Fruit fly (Drosophila melanogaster) Kc167 (cell line): ENCODE measurements around the gene CG7656.

ENCODE experiments used
- Myc ChIP-seq: fragments of >200 bp; optimal IDR thresholded peaks from 2 replicates; lab custom pipeline; 2017; ENCODE audit warnings: missing external identifiers
- Sin3A ChIP-seq: fragments of >200 bp; optimal IDR thresholded peaks from 2 replicates; lab custom pipeline; 2018; ENCODE audit warnings: missing external identifiers
- h ChIP-seq: fragments of >200 bp; optimal IDR thresholded peaks from 3 replicates; lab custom pipeline; 2018; ENCODE audit warnings: missing external identifiers
- insv ChIP-seq: fragments of >200 bp; optimal IDR thresholded peaks from 3 replicates; lab custom pipeline; 2018; ENCODE audit warnings: missing external identifiers
- psq ChIP-seq: fragments of >200 bp; optimal IDR thresholded peaks from 2 replicates; lab custom pipeline; 2017; ENCODE audit warnings: missing external identifiers
- ttk ChIP-seq: sonication (Bioruptor generic); optimal IDR thresholded peaks from 2 replicates; lab custom pipeline; 2017; ENCODE audit warnings: missing external identifiers

The CG7656 gene

DNA sequence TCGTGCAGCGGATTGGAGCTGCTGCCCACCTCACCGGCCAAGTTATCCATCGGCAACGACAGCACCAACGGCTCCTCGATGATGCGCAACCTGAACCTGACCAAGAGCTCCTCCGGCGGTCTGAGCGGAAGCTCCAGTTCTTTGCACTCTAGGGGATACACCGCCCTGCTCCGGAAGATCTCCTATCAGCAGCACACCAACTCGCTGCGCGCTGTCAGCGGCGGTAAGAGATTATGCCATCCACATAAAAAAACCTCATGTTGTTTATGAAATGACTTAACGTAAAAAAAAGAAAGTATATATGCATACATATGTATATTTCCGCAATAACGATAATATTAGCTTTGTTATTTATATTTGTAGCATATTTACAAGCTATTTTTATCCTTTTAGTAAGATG is 19.2 kb downstream of the CG7656 start:
- TF ChIP-seq Myc, result no peak
- no peak for TF ChIP-seq Sin3A (lab: Kevin White, UChicago)
- no peak for TF ChIP-seq psq (lab: Kevin White, UChicago)
- no peak for TF ChIP-seq h (lab: Kevin White, UChicago)
- no peak for TF ChIP-seq insv (lab: Kevin White, UChicago)
- TF ChIP-seq ttk (lab: Kevin White, UChicago), result no peak

DNA sequence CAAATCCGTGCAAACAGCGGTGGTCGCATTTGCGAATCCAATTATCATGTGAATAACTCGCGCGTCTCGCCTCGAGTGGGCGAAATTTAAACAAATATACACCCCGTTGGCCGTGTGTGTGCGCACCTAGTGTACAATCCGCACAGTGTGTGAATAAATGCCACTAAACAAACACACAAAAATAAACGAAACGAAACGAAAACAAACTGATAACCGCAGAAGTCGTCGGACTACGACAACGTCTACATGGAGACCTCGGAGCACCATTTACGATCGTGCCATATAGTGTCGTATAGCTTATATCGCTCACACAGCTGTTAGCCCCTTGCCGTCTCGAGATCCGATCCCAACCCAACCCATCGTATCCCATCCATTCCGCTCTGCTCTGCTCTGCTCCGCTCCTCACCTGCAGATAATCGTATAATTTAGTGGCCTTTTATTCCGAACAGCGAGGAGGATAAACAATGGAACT is 21.5 kb downstream of the CG7656 start:
- TF ChIP-seq Sin3A (lab: Kevin White, UChicago) (no peak), Myc (no peak), h (lab: Kevin White, UChicago) (no peak), psq (lab: Kevin White, UChicago) (no peak), ttk (lab: Kevin White, UChicago) (no peak), insv (lab: Kevin White, UChicago) (no peak)

dm6 chr3L:15565829-15566433 is 22.0 kb downstream of the CG7656 start, which contains the start of gene dop:
Gene dop, plus strand, starts transcription at chr3L:15566013.
- TF ChIP-seq insv (lab: Kevin White, UChicago) (no peak), Sin3A (lab: Kevin White, UChicago) (no peak), Myc (no peak), psq (lab: Kevin White, UChicago) (no peak), h (lab: Kevin White, UChicago) (no peak), ttk (lab: Kevin White, UChicago) (no peak)

DNA sequence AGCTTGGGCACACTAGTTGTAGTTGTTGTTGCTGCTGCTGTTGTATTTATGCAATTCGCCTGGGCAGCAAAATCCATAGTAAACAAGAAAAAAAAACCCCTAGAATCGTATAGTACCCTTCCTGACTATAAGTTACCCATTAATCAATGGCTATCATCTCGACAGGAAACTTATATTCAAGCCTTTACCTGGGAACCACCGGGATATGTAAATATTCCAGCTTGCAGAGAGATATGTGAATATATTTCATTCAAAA is 24.2 kb downstream of the CG7656 start:
- TF ChIP-seq h (lab: Kevin White, UChicago) (no peak), Myc (no peak), ttk (lab: Kevin White, UChicago) (no peak), Sin3A (lab: Kevin White, UChicago) (no peak), insv (lab: Kevin White, UChicago) (no peak), psq (lab: Kevin White, UChicago) (no peak)

DNA sequence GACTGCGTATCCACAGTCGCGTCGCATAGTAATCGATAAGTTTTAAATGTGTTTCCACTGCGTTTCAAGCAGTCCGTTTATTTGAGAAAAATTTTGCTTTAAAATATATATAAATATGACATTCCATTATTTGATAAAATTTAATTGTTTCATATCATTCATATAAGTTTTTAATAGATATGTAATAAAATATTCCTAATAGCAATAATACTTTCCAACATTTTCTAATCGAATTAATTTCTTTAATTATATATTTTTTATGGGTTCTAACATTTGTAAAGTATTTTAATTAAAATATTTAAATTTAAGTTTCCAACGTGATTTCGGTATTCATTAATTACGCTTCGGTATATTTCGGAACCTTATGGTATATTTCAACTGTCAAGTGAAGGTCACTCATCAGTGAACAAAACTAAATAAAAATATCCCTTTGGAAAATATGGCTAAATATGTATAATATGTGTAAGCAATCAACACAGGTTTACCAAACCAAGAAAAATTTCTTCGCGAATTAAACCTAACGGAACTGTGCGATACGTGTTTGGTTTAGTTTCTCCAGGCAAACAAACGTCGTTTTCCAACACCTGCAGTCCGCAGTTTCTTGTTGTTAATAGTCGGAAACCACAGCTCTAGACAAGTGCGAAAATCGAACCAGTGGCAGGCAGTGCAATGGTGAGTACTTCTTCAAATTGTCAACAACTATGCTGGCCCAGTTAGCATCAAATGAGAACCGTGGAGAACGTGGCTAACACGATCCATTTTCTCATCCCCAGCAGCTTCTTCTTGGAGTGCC is 24.7 kb downstream of the CG7656 start, which contains the start of the genes CG7739 and SCCRO:
Gene CG7739 (minus strand): TSS at position 8 of the 793 bp plus-strand sequence.
Gene SCCRO (plus strand): TSS at position 370 of the 793 bp plus-strand sequence.
- TF ChIP-seq Myc (no peak), psq (lab: Kevin White, UChicago) (no peak), ttk (lab: Kevin White, UChicago) (no peak), insv (lab: Kevin White, UChicago) (no peak), Sin3A (lab: Kevin White, UChicago) (no peak), h (lab: Kevin White, UChicago) (no peak)

- TF ChIP-seq Myc (no peak), insv (lab: Kevin White, UChicago) (no peak)
Observed at dm6 chr3L:15562727-15563057, 25.3 kb downstream of the CG7656 start.

dm6 chr3L:15553993-15554644 is 33.9 kb downstream of the CG7656 start, which contains the start of gene AGO2:
Gene AGO2, plus strand, starts transcription at chr3L:15554113.
- no peak for TF ChIP-seq Myc
- TF ChIP-seq insv (lab: Kevin White, UChicago), result no peak
- no peak for TF ChIP-seq psq (lab: Kevin White, UChicago)
- no peak for TF ChIP-seq ttk (lab: Kevin White, UChicago)
- no peak for TF ChIP-seq Sin3A (lab: Kevin White, UChicago)
- no peak for TF ChIP-seq h (lab: Kevin White, UChicago)

DNA sequence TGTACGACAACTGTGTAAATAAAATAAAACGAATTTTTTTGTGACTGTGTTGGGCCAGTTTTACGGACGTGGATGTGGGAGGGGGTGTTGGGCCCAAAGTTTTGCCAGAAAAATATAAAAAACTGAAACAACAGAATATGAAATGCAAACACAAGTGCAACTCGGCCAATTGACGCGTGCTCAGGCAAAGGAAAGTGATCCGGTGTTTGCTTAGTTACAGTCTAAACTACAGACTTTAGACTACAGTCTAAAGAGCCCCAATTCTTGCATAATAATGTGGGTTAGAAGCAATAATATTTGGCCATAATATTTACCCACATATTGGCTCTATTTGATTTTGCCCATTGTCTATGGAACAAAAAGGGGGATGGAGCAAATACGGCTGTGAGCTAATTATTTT is 39.1 kb downstream of the CG7656 start:
- TF ChIP-seq h (lab: Kevin White, UChicago), result no peak
- TF ChIP-seq ttk (lab: Kevin White, UChicago), result no peak
- TF ChIP-seq insv (lab: Kevin White, UChicago), result no peak
- TF ChIP-seq Myc, result no peak
- TF ChIP-seq Sin3A (lab: Kevin White, UChicago), result no peak
- no peak for TF ChIP-seq psq (lab: Kevin White, UChicago)

dm6 chr3L:15547187-15547790 is 40.7 kb downstream of the CG7656 start:
- no peak for TF ChIP-seq ttk (lab: Kevin White, UChicago)
- TF ChIP-seq Myc, result no peak
- TF ChIP-seq insv (lab: Kevin White, UChicago), result no peak
- TF ChIP-seq Sin3A (lab: Kevin White, UChicago), result no peak
- TF ChIP-seq psq (lab: Kevin White, UChicago), result no peak
- no peak for TF ChIP-seq h (lab: Kevin White, UChicago)

DNA sequence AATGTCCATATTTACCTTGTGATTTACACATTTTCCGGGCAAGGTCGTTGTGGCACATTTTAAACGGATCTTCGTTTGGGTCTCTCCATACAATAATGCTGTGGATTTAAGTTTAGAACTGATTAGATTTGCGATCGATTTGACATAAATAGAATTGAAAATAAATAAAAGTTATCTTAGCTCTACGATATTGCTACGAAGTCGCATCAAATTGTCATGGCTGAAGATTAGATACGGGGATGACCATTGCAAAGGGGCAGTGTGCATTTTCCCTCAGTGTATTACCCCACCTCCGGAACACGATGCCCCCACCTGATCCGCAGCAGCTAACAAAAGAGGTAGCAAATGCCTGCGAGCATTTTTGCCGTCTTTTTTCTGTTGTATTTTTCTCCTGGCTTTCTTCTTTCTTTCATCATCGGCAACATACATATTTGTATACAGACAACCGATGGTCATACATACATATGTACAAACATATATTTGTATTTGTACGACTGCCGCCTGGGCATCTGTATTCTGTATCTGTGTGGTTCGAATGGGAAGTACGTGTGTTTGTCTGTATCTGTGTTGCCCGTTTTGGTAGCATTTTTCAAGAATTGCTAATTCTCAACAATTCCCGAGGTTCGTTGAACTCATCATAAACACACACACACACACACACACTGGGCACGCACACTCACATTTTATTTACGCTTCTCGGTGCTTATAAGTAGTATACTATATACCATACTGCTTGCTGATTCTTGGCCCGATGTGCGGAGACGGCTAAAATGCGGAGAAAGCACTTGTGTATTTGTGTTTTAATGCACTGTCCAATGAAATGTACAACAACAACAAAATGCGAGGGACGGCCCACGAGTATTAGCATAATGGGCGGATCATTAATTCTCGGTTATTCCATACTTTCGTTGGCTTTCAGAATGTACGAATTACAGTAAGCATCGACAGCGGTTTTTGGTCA is 43.2 kb downstream of the CG7656 start:
- TF ChIP-seq Sin3A (lab: Kevin White, UChicago) (no peak), Myc (no peak), insv (lab: Kevin White, UChicago) (no peak), h (lab: Kevin White, UChicago) (no peak), ttk (lab: Kevin White, UChicago) (no peak), psq (lab: Kevin White, UChicago) (no peak)
